Worm (Caenorhabditis elegans) whole organism, L4 larva: ENCODE results near the gene srg-64.

ENCODE experiments used
- F10B5.3 ChIP-seq: sonication (generic microtip); optimal IDR thresholded peaks from 2 replicates; lab custom pipeline; 2016; ENCODE audit warnings: mild to moderate bottlenecking, missing genetic modification characterization, missing compliant biosample characterization
- F26F4.8 ChIP-seq: fragments of 200-800 bp; sonication (Bioruptor generic); conservative IDR thresholded peaks from 2 replicates; pipeline ENCODE4 v1.3.6; 2022; ENCODE audit warnings: missing genetic modification characterization, missing compliant biosample characterization
- F37D6.2 ChIP-seq: sonication (generic microtip); optimal IDR thresholded peaks from 2 replicates; lab custom pipeline; 2016; ENCODE audit warnings: mild to moderate bottlenecking, missing genetic modification characterization, missing compliant biosample characterization
- F44E2.7 ChIP-seq: fragments of 200-800 bp; sonication (Bioruptor generic); IDR thresholded peaks from 2 replicates; pipeline ENCODE4 v2.1.2; 2022; ENCODE audit warnings: missing genetic modification characterization, missing compliant biosample characterization
- R02D3.7 ChIP-seq: fragments of 150-350 bp; sonication (generic microtip); optimal IDR thresholded peaks from 3 replicates; lab custom pipeline; 2014; ENCODE audit warnings: missing biosample characterization, missing genetic modification characterization
- T20F7.1 ChIP-seq: fragments of 200-800 bp; sonication (Bioruptor generic); optimal IDR thresholded peaks from 2 replicates; lab custom pipeline; 2018; ENCODE audit warnings: mild to moderate bottlenecking, missing genetic modification characterization, missing compliant biosample characterization
- Y105C5A.15 ChIP-seq: fragments of 200-800 bp; sonication (Bioruptor generic); IDR thresholded peaks from 2 replicates; pipeline ENCODE4 v1.3.6; 2022; ENCODE audit warnings: missing genetic modification characterization, missing compliant biosample characterization
- Y48G9A.11 ChIP-seq: fragments of 200-800 bp; sonication (Bioruptor generic); IDR thresholded peaks from 2 replicates; pipeline ENCODE4 v1.3.6; 2022; ENCODE audit warnings: missing genetic modification reagents, missing genetic modification characterization, missing compliant biosample characterization
- ZK337.2 ChIP-seq: fragments of 200-800 bp; sonication (Bioruptor generic); IDR thresholded peaks from 2 replicates; pipeline ENCODE4 v1.3.6; 2022; ENCODE audit warnings: missing genetic modification reagents, missing genetic modification characterization, missing compliant biosample characterization
- ZK546.5 ChIP-seq, 2 experiments: sonication (generic microtip); optimal IDR thresholded peaks; 2 replicates each; lab custom pipeline; 2017; ENCODE audit warnings: missing biosample characterization in 2 of 2, missing genetic modification characterization in 2 of 2
- aly-2 ChIP-seq: sonication (generic microtip); optimal IDR thresholded peaks from 2 replicates; lab custom pipeline; 2018; ENCODE audit warnings: missing biosample characterization, missing genetic modification characterization
- arid-1 ChIP-seq: fragments of 200-800 bp; sonication (Bioruptor generic); conservative IDR thresholded peaks from 2 replicates; pipeline ENCODE4 v1.3.6; 2022; ENCODE audit warnings: missing genetic modification reagents, missing genetic modification characterization, missing compliant biosample characterization
- ceh-62 ChIP-seq: sonication (generic microtip); optimal IDR thresholded peaks from 2 replicates; lab custom pipeline; 2017; ENCODE audit warnings: missing biosample characterization, missing genetic modification characterization
- ces-1 ChIP-seq: fragments of 150-350 bp; sonication (generic microtip); optimal IDR thresholded peaks from 4 replicates; lab custom pipeline; 2014; ENCODE audit warnings: missing biosample characterization, missing genetic modification reagents, missing genetic modification characterization
- daf-8 ChIP-seq: fragments of 200-800 bp; sonication (Bioruptor generic); IDR thresholded peaks from 2 replicates; pipeline ENCODE4 v1.3.6; 2022; ENCODE audit warnings: missing genetic modification characterization, missing compliant biosample characterization
- dmd-9 ChIP-seq: fragments of 200-800 bp; sonication (Bioruptor generic); IDR thresholded peaks from 2 replicates; pipeline ENCODE4 v1.3.6; 2022; ENCODE audit warnings: missing genetic modification reagents, missing genetic modification characterization, missing compliant biosample characterization
- egl-27 ChIP-seq: sonication (generic microtip); optimal IDR thresholded peaks from 3 replicates; lab custom pipeline; 2017; ENCODE audit warnings: missing biosample characterization, missing genetic modification reagents, missing genetic modification characterization
- fkh-10 ChIP-seq: fragments of 150-350 bp; optimal IDR thresholded peaks from 2 replicates; lab custom pipeline; 2014; ENCODE audit warnings: missing biosample characterization, missing genetic modification reagents, missing genetic modification characterization
- fos-1 ChIP-seq: fragments of 150-350 bp; optimal IDR thresholded peaks from 2 replicates; lab custom pipeline; 2014; ENCODE audit warnings: missing biosample characterization, missing genetic modification characterization
- gei-8 ChIP-seq: fragments of 200-800 bp; sonication (Bioruptor generic); optimal IDR thresholded peaks from 2 replicates; lab custom pipeline; 2018; ENCODE audit warnings: mild to moderate bottlenecking, missing genetic modification characterization, missing compliant biosample characterization
- hlh-11 ChIP-seq: fragments of 200-800 bp; sonication (Bioruptor generic); optimal IDR thresholded peaks from 2 replicates; lab custom pipeline; 2018; ENCODE audit warnings: mild to moderate bottlenecking, missing genetic modification characterization, missing compliant biosample characterization
- hlh-30 ChIP-seq: sonication (generic microtip); optimal IDR thresholded peaks from 2 replicates; lab custom pipeline; 2017; ENCODE audit warnings: antibody characterized with exemption, mild to moderate bottlenecking, missing genetic modification characterization, missing compliant biosample characterization; ENCODE audit not compliant: insufficient read depth
- lim-7 ChIP-seq: fragments of 200-800 bp; sonication (Bioruptor generic); IDR thresholded peaks from 2 replicates; pipeline ENCODE4 v1.3.6; 2022; ENCODE audit warnings: missing genetic modification characterization, missing compliant biosample characterization
- lin-1 ChIP-seq: fragments of 200-800 bp; sonication (Bioruptor generic); IDR thresholded peaks from 2 replicates; pipeline ENCODE4 v1.3.6; 2022; ENCODE audit warnings: missing genetic modification reagents, missing genetic modification characterization, missing compliant biosample characterization
- lin-29 ChIP-seq: fragments of 200-800 bp; sonication (Bioruptor generic); IDR thresholded peaks from 2 replicates; pipeline ENCODE4 v1.3.6; 2022; ENCODE audit warnings: missing genetic modification reagents, missing genetic modification characterization, missing compliant biosample characterization
- lin-39 ChIP-seq: fragments of 150-350 bp; optimal IDR thresholded peaks from 2 replicates; lab custom pipeline; 2014; ENCODE audit warnings: missing biosample characterization, missing genetic modification reagents, missing genetic modification characterization
- madf-5 ChIP-seq, 2 experiments: fragments of 200-800 bp; sonication (Bioruptor generic); IDR thresholded peaks; 2 replicates each; pipeline ENCODE4 v1.3.6; 2022; ENCODE audit warnings: missing compliant biosample characterization in 2 of 2, missing genetic modification characterization in 2 of 2
- mdt-29 ChIP-seq: fragments of 200-800 bp; sonication (Bioruptor generic); IDR thresholded peaks from 2 replicates; pipeline ENCODE4 v1.3.6; 2022; ENCODE audit warnings: missing genetic modification reagents, missing genetic modification characterization, missing compliant biosample characterization
- mxl-2 ChIP-seq: fragments of 200-800 bp; sonication (Bioruptor generic); conservative IDR thresholded peaks from 2 replicates; pipeline ENCODE4 v1.3.6; 2022; ENCODE audit warnings: missing genetic modification reagents, missing genetic modification characterization, missing compliant biosample characterization
- mxl-3 ChIP-seq: fragments of 200-800 bp; sonication (Bioruptor generic); optimal IDR thresholded peaks from 2 replicates; lab custom pipeline; 2018; ENCODE audit warnings: mild to moderate bottlenecking, missing genetic modification characterization, missing compliant biosample characterization
- nhr-11 ChIP-seq: fragments of 150-350 bp; optimal IDR thresholded peaks from 2 replicates; lab custom pipeline; 2014; ENCODE audit warnings: missing biosample characterization, missing genetic modification characterization
- nhr-25 ChIP-seq: sonication (generic microtip); optimal IDR thresholded peaks from 2 replicates; lab custom pipeline; 2017; ENCODE audit warnings: missing genetic modification characterization, mild to moderate bottlenecking, missing compliant biosample characterization, antibody characterized with exemption, moderate library complexity, borderline replicate concordance; ENCODE audit not compliant: insufficient read depth
- nhr-28 ChIP-seq: fragments of 150-350 bp; optimal IDR thresholded peaks from 2 replicates; lab custom pipeline; 2014; ENCODE audit warnings: missing biosample characterization, missing genetic modification characterization
- nhr-41 ChIP-seq: fragments of 200-800 bp; sonication (Bioruptor generic); IDR thresholded peaks from 2 replicates; pipeline ENCODE4 v1.3.6; 2022; ENCODE audit warnings: missing genetic modification reagents, missing genetic modification characterization, missing compliant biosample characterization
- nhr-48 ChIP-seq: sonication (generic microtip); optimal IDR thresholded peaks from 2 replicates; lab custom pipeline; 2016; ENCODE audit warnings: mild to moderate bottlenecking, missing genetic modification characterization, missing compliant biosample characterization
- nhr-76 ChIP-seq: fragments of 150-350 bp; optimal IDR thresholded peaks from 2 replicates; lab custom pipeline; 2014; ENCODE audit warnings: missing biosample characterization, missing genetic modification characterization
- pha-4 ChIP-seq, 2 experiments: fragments of 150-350 bp in 1 of 2; fragments of 200-800 bp in 1 of 2; sonication (Bioruptor generic) in 1 of 2; IDR thresholded peaks in 1 of 2; optimal IDR thresholded peaks in 1 of 2; 2 replicates each; pipeline versions ENCODE4 v1.3.6 to Lab custom; 2014 to 2022; ENCODE audit warnings: missing genetic modification characterization in 2 of 2, missing genetic modification reagents in 2 of 2, missing biosample characterization in 1 of 2, missing compliant biosample characterization in 1 of 2
- pqm-1 ChIP-seq: sonication (generic microtip); optimal IDR thresholded peaks from 2 replicates; lab custom pipeline; 2017; ENCODE audit warnings: missing biosample characterization, missing genetic modification characterization
- sdz-12 ChIP-seq: fragments of 200-800 bp; sonication (Bioruptor generic); optimal IDR thresholded peaks from 2 replicates; lab custom pipeline; 2018; ENCODE audit warnings: mild to moderate bottlenecking, missing genetic modification characterization, missing compliant biosample characterization
- set-16 ChIP-seq: fragments of 200-800 bp; sonication (Bioruptor generic); IDR thresholded peaks from 2 replicates; pipeline ENCODE4 v1.3.6; 2022; ENCODE audit warnings: missing genetic modification reagents, missing genetic modification characterization, missing compliant biosample characterization
- skn-1 ChIP-seq: fragments of 150-350 bp; optimal IDR thresholded peaks from 2 replicates; lab custom pipeline; 2014; ENCODE audit warnings: missing biosample characterization, missing genetic modification characterization
- snpc-4 ChIP-seq: fragments of 150-350 bp; optimal IDR thresholded peaks from 2 replicates; lab custom pipeline; 2014; ENCODE audit warnings: missing biosample characterization, missing genetic modification characterization
- spr-1 ChIP-seq: sonication (generic microtip); optimal IDR thresholded peaks from 2 replicates; lab custom pipeline; 2016; ENCODE audit warnings: mild to moderate bottlenecking, missing genetic modification characterization, missing compliant biosample characterization
- spr-3 ChIP-seq: fragments of 200-800 bp; sonication (Bioruptor generic); optimal IDR thresholded peaks from 2 replicates; lab custom pipeline; 2018; ENCODE audit warnings: mild to moderate bottlenecking, missing genetic modification characterization, missing compliant biosample characterization
- unc-130 ChIP-seq: sonication (generic microtip); optimal IDR thresholded peaks from 2 replicates; lab custom pipeline; 2016; ENCODE audit warnings: missing genetic modification reagents, missing genetic modification characterization, missing compliant biosample characterization
- vab-7 ChIP-seq: fragments of 200-800 bp; sonication (Bioruptor generic); IDR thresholded peaks from 2 replicates; pipeline ENCODE4 v1.3.6; 2022; ENCODE audit warnings: missing genetic modification reagents, missing genetic modification characterization, missing compliant biosample characterization
- zfp-3 ChIP-seq: fragments of 200-800 bp; sonication (Bioruptor generic); conservative IDR thresholded peaks from 2 replicates; pipeline ENCODE4 v1.3.6; 2022; ENCODE audit warnings: missing genetic modification reagents, missing genetic modification characterization, missing compliant biosample characterization
- zip-11 ChIP-seq: fragments of 200-800 bp; sonication (Bioruptor generic); IDR thresholded peaks from 2 replicates; pipeline ENCODE4 v1.3.6; 2022; ENCODE audit warnings: missing genetic modification characterization, missing compliant biosample characterization
- ztf-11 ChIP-seq: fragments of 150-350 bp; optimal IDR thresholded peaks from 2 replicates; lab custom pipeline; 2014; ENCODE audit warnings: missing biosample characterization, missing genetic modification characterization
- ztf-7 ChIP-seq: fragments of 150-350 bp; optimal IDR thresholded peaks from 2 replicates; lab custom pipeline; 2014; ENCODE audit warnings: missing biosample characterization, missing genetic modification characterization

srg-64 gene

ce11 chrX:15713189-15713588, 27.2 kb downstream of the srg-64 start:
- no peak for TF ChIP-seq ZK546.5 (tag; optimal IDR thresholded peaks at IDR 0.05; lab: Kevin White, UChicago)
- TF ChIP-seq fos-1 (tag; lab: Kevin White, UChicago): no peak
- TF ChIP-seq lin-39 (tag; lab: Kevin White, UChicago): no peak
- TF ChIP-seq lin-1: no peak
- TF ChIP-seq F37D6.2 (tag; lab: Kevin White, UChicago): no peak
- no peak for TF ChIP-seq dmd-9 (GFP tag; lab: Robert Waterston, UW)
- TF ChIP-seq pqm-1 (tag; lab: Kevin White, UChicago): no peak
- no peak for TF ChIP-seq T20F7.1 (GFP tag; lab: Kevin White, UChicago)
- no peak for TF ChIP-seq ztf-7 (tag; lab: Kevin White, UChicago)
- no peak for TF ChIP-seq Y105C5A.15 (GFP tag; lab: Robert Waterston, UW)
- no peak for TF ChIP-seq set-16 (GFP tag; lab: Robert Waterston, UW)
- TF ChIP-seq Y48G9A.11 (GFP tag; lab: Robert Waterston, UW): no peak
- no peak for TF ChIP-seq ztf-11
- TF ChIP-seq skn-1: no peak
- TF ChIP-seq mdt-29 (GFP tag; lab: Robert Waterston, UW): no peak
- TF ChIP-seq R02D3.7 (tag; lab: Kevin White, UChicago): no peak
- no peak for TF ChIP-seq pha-4 (GFP tag; IDR thresholded peaks at IDR 0.05; lab: Robert Waterston, UW)
- TF ChIP-seq pha-4 (tag; optimal IDR thresholded peaks at IDR 0.05; lab: Kevin White, UChicago): no peak
- no peak for TF ChIP-seq fkh-10 (GFP tag; lab: Kevin White, UChicago)

ce11 chrX:15709594-15709993, 30.8 kb downstream of the srg-64 start:
- no peak for TF ChIP-seq nhr-11
- no peak for TF ChIP-seq F26F4.8 (GFP tag; lab: Robert Waterston, UW)
- peak; percentile 89 for TF ChIP-seq hlh-11 (tag; lab: Kevin White, UChicago)
- TF ChIP-seq lim-7 (GFP tag; lab: Robert Waterston, UW): no peak
- TF ChIP-seq mdt-29 (GFP tag; lab: Robert Waterston, UW): no peak
- no peak for TF ChIP-seq ZK546.5 (tag; optimal IDR thresholded peaks at IDR 0.05; lab: Kevin White, UChicago)
- no peak for TF ChIP-seq nhr-76 (tag; lab: Kevin White, UChicago)
- no peak for TF ChIP-seq zip-11 (GFP tag; lab: Robert Waterston, UW)
- TF ChIP-seq zfp-3 (GFP tag; lab: Robert Waterston, UW): no peak
- no peak for TF ChIP-seq nhr-41
- peak; percentile 88 for TF ChIP-seq hlh-30 (tag; lab: Kevin White, UChicago)
- TF ChIP-seq aly-2 (tag; lab: Kevin White, UChicago): no peak
- no peak for TF ChIP-seq spr-1 (tag; lab: Kevin White, UChicago)
- TF ChIP-seq sdz-12 (GFP tag; lab: Kevin White, UChicago): no peak
- TF ChIP-seq mxl-3 (GFP tag; lab: Kevin White, UChicago): peak; percentile 83
- TF ChIP-seq egl-27 (tag; lab: Kevin White, UChicago): no peak
- TF ChIP-seq lin-29 (GFP tag; lab: Robert Waterston, UW): no peak
- TF ChIP-seq mxl-2: no peak
- TF ChIP-seq ZK337.2 (GFP tag; lab: Robert Waterston, UW): no peak
- no peak for TF ChIP-seq ztf-7 (tag; lab: Kevin White, UChicago)
- TF ChIP-seq fkh-10 (GFP tag; lab: Kevin White, UChicago): no peak
- TF ChIP-seq nhr-48 (tag; lab: Kevin White, UChicago): peak; percentile 96
- TF ChIP-seq ceh-62 (tag; lab: Kevin White, UChicago): no peak
- no peak for TF ChIP-seq F44E2.7 (GFP tag; lab: Robert Waterston, UW)
- no peak for TF ChIP-seq arid-1 (GFP tag; lab: Robert Waterston, UW)
- peak; percentile 43 for TF ChIP-seq pqm-1 (tag; lab: Kevin White, UChicago)
- no peak for TF ChIP-seq madf-5 (GFP tag; IDR thresholded peaks at IDR 0.05; lab: Robert Waterston, UW)
- no peak for TF ChIP-seq F10B5.3 (tag; lab: Kevin White, UChicago)
- TF ChIP-seq snpc-4 (tag; lab: Kevin White, UChicago): no peak
- TF ChIP-seq unc-130 (GFP tag; lab: Kevin White, UChicago): no peak
- no peak for TF ChIP-seq spr-3 (GFP tag; lab: Kevin White, UChicago)
- no peak for TF ChIP-seq ces-1
- TF ChIP-seq daf-8: no peak
- TF ChIP-seq vab-7 (GFP tag; lab: Robert Waterston, UW): no peak
- TF ChIP-seq gei-8 (GFP tag; lab: Kevin White, UChicago): no peak
- TF ChIP-seq nhr-25: peak; percentile 49
- TF ChIP-seq nhr-28 (tag; lab: Kevin White, UChicago): peak; percentile 93
